Worm (Caenorhabditis elegans) whole organism, L4/young adult: ENCODE data around the gene T24C2.5.

Experiments used
- W03F9.2 ChIP-seq: fragments of 150-350 bp; optimal IDR thresholded peaks from 2 replicates; lab custom pipeline; 2014; ENCODE audit warnings: missing biosample characterization, missing genetic modification characterization
- dao-5 ChIP-seq: sonication (generic microtip); optimal IDR thresholded peaks from 2 replicates; lab custom pipeline; 2016; ENCODE audit warnings: missing genotype, missing genetic modification characterization, moderate library complexity, missing compliant biosample characterization
- him-1 ChIP-seq: sonication (generic microtip); optimal IDR thresholded peaks from 2 replicates; lab custom pipeline; 2016; ENCODE audit warnings: missing genotype, missing genetic modification reagents, missing genetic modification characterization, missing compliant biosample characterization

- TF ChIP-seq W03F9.2 (tag; lab: Kevin White, UChicago) (no peak), dao-5 (no peak), him-1 (tag; lab: Kevin White, UChicago) (no peak)
Observed at ce11 chrX:14486503-14486902, 47.7 kb upstream of the T24C2.5 start.
